Worm (Caenorhabditis elegans): ENCODE measurements around the gene stg-1.
A peak's percentile ranks its signal among the peaks of the same experiment; 100 is the strongest.

Gene stg-1

ce11 chrII:10095224-10095623 is 34.8 kb upstream of the stg-1 start:
- no peak for TF ChIP-seq mdl-1 (tag; optimal IDR thresholded peaks at IDR 0.05)
- no peak for TF ChIP-seq nhr-71 (tag; optimal IDR thresholded peaks at IDR 0.05)
- TF ChIP-seq unc-86 (tag; optimal IDR thresholded peaks at IDR 0.05): no peak
- TF ChIP-seq mab-9 (GFP tag; IDR thresholded peaks at IDR 0.05): no peak
- peak; percentile 23 for TF ChIP-seq tlp-1 (tag; optimal IDR thresholded peaks at IDR 0.05)
- TF ChIP-seq elt-2 (tag; optimal IDR thresholded peaks at IDR 0.05): peak; percentile 6
- TF ChIP-seq ets-5 (GFP tag; IDR thresholded peaks at IDR 0.05): no peak
- no peak for TF ChIP-seq nhr-90 (tag; optimal IDR thresholded peaks at IDR 0.05; ENCODE audit: poor library complexity)

- TF ChIP-seq elt-3 (tag; optimal IDR thresholded peaks at IDR 0.05) (no peak), ztf-4 (tag; optimal IDR thresholded peaks at IDR 0.05) (no peak), blmp-1 (tag; optimal IDR thresholded peaks at IDR 0.05) (peak; percentile 36), tbx-2 (tag; optimal IDR thresholded peaks at IDR 0.05) (no peak), efl-1 (optimal IDR thresholded peaks at IDR 0.05) (no peak), efl-1 (GFP tag; optimal IDR thresholded peaks at IDR 0.05 in 1 of 2) (peak in 1 of 2 experiments; percentile 87), hlh-4 (tag; optimal IDR thresholded peaks at IDR 0.05) (no peak), elt-2 (tag; optimal IDR thresholded peaks at IDR 0.05) (peak; percentile 57), zip-4 (GFP tag; optimal IDR thresholded peaks at IDR 0.05) (no peak), F16B12.6 (tag; optimal IDR thresholded peaks at IDR 0.05) (no peak)
Observed at ce11 chrII:10094190-10094923, 33.9 kb upstream of the stg-1 start, which contains the start of gene lact-2. Gene lact-2, plus strand, starts transcription at chrII:10094873.

ce11 chrII:10093120-10093519 is 32.7 kb upstream of the stg-1 start:
- no peak for TF ChIP-seq snpc-4 (tag; optimal IDR thresholded peaks at IDR 0.05)
- no peak for TF ChIP-seq snu-23 (GFP tag; optimal IDR thresholded peaks at IDR 0.05)
- TF ChIP-seq hlh-4 (tag; optimal IDR thresholded peaks at IDR 0.05): no peak
- no peak for TF ChIP-seq egl-13 (tag; optimal IDR thresholded peaks at IDR 0.05)
- TF ChIP-seq efl-1 (optimal IDR thresholded peaks at IDR 0.05): no peak
- peak in 1 of 2 experiments; percentile 79 for TF ChIP-seq efl-1 (GFP tag; optimal IDR thresholded peaks at IDR 0.05 in 1 of 2)
- TF ChIP-seq dsc-1 (tag; optimal IDR thresholded peaks at IDR 0.05): no peak

- no peak for TF ChIP-seq nhr-20 (tag; optimal IDR thresholded peaks at IDR 0.05)
Observed at ce11 chrII:10084482-10084881, 24.0 kb upstream of the stg-1 start.

ce11 chrII:10075794-10076193 is 15.3 kb upstream of the stg-1 start:
- TF ChIP-seq ceh-88 (GFP tag; IDR thresholded peaks at IDR 0.05): no peak
- peak; percentile 24 for TF ChIP-seq lin-14 (GFP tag; optimal IDR thresholded peaks at IDR 0.05)
- TF ChIP-seq nhr-77 (tag; optimal IDR thresholded peaks at IDR 0.05): peak; percentile 3

ce11 chrII:10073986-10074385 is 13.5 kb upstream of the stg-1 start:
- TF ChIP-seq lin-14 (GFP tag; optimal IDR thresholded peaks at IDR 0.05) (peak; percentile 42), blmp-1 (tag; optimal IDR thresholded peaks at IDR 0.05) (peak; percentile 87), elt-3 (tag; optimal IDR thresholded peaks at IDR 0.05) (peak in 5 of 6 experiments; percentile 79 to 97 (median 95)), ceh-82 (tag; optimal IDR thresholded peaks at IDR 0.05) (no peak), nhr-85 (tag) (peak; percentile 59)

ce11 chrII:10067817-10068216 is 7.4 kb upstream of the stg-1 start, which contains the start of gene die-1:
Gene die-1, minus strand, starts transcription at chrII:10067917.
- TF ChIP-seq unc-62 (GFP tag; optimal IDR thresholded peaks at IDR 0.05) (no peak), hlh-17 (GFP tag; optimal IDR thresholded peaks at IDR 0.05; ENCODE audit: borderline replicate concordance) (no peak)

Data from whole organism, L1 larva.